Fruit fly (Drosophila melanogaster) whole organism, wandering third instar larva: ENCODE data around the gene SmydA-4.

Experiments
- Hr78 ChIP-seq: fragments of >200 bp; optimal IDR thresholded peaks from 2 replicates; lab custom pipeline; 2017; ENCODE audit warnings: missing biosample characterization, missing genetic modification characterization
- Jra ChIP-seq: sonication (Bioruptor generic); optimal IDR thresholded peaks from 2 replicates; lab custom pipeline; 2016; ENCODE audit warnings: missing biosample characterization, missing genetic modification characterization
- Rel ChIP-seq, 2 experiments: fragments of 200-800 bp; sonication (Bioruptor generic) in 1 of 2; optimal IDR thresholded peaks; 2 replicates in 1 of 2; 3 replicates in 1 of 2; lab custom pipeline; 2016 to 2019; ENCODE audit warnings: mild to moderate bottlenecking in 2 of 2, missing biosample characterization in 2 of 2, missing genetic modification characterization in 2 of 2, moderate library complexity in 1 of 2
- br ChIP-seq: fragments of 200-800 bp; sonication (Bioruptor generic); optimal IDR thresholded peaks from 2 replicates; lab custom pipeline; 2016; ENCODE audit warnings: missing biosample characterization, missing genetic modification characterization
- brk ChIP-seq: fragments of 200-800 bp; sonication (Bioruptor generic); optimal IDR thresholded peaks from 2 replicates; lab custom pipeline; 2016; ENCODE audit warnings: missing biosample characterization, mild to moderate bottlenecking, missing genetic modification characterization
- jim ChIP-seq: fragments of 175-275, 200-325 bp; sonication (Bioruptor generic); optimal IDR thresholded peaks from 2 replicates; lab custom pipeline; 2016; ENCODE audit warnings: missing biosample characterization, mild to moderate bottlenecking, missing genetic modification characterization
- lola ChIP-seq: fragments of >200 bp; optimal IDR thresholded peaks from 2 replicates; lab custom pipeline; 2017; ENCODE audit warnings: missing biosample characterization, missing genetic modification characterization

DNA sequence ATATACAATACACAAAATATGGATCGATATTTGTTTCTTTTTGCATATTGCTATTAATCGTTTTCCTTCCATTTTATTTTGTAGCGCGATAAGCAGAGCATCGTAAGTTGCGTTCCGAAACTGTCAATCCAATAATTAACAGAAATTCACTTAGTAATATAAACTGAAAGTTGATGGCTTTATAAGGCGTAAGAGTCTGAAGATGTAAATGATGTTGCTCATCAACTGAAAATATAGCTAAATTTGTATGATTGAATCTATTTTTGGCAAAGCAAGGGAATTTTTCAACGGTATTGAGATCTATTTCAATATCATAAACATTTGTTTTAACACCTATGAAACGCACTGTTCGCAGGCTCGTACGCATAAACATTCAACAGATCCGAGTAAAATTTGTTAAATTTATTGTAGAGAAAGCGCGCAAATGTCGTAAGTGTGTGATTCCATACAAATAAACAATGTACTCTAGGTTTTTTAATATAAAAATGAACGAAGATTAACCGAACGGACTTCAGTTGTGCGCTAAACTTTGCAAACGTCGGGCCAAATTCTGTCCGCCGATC is 44.3 kb downstream of the SmydA-4 start, which contains the start of gene Vago:
- TF ChIP-seq Jra (GFP tag; lab: Kevin White, UChicago) (no peak), lola (GFP tag; lab: Kevin White, UChicago) (no peak), Rel (GFP tag; optimal IDR thresholded peaks at IDR 0.05; lab: Kevin White, UChicago) (no peak), Rel (tag; optimal IDR thresholded peaks at IDR 0.05; lab: Kevin White, UChicago) (peak; percentile 50), jim (GFP tag; lab: Kevin White, UChicago) (no peak), br (GFP tag; lab: Kevin White, UChicago) (peak; percentile 22), brk (GFP tag; lab: Kevin White, UChicago) (no peak), Hr78 (GFP tag; lab: Kevin White, UChicago) (no peak)
